Fruit fly (Drosophila melanogaster): Measurements from ENCODE around the gene hth.
A peak's percentile ranks its signal among the peaks of the same experiment; 100 is the strongest.

hth gene

dm6 chr3R:10521182-10521727 lies 118.1 kb downstream of the hth start (continued):
- TF ChIP-seq bab2 (GFP tag; optimal IDR thresholded peaks at IDR 0.05): no peak
- 0 out of 2 replicates have a peak, but pooled peaks have one; percentile 22 for TF ChIP-seq Awh (GFP tag; IDR thresholded peaks at IDR 0.05)
- TF ChIP-seq Pdp1 (GFP tag; optimal IDR thresholded peaks at IDR 0.05): peak in 1 of 2 experiments; percentile 39
- no peak for TF ChIP-seq Hmx (GFP tag; optimal IDR thresholded peaks at IDR 0.05)
- no peak for TF ChIP-seq CG14050 (GFP tag; IDR thresholded peaks at IDR 0.05)
- TF ChIP-seq Doc2 (GFP tag; IDR thresholded peaks at IDR 0.05): no peak
- TF ChIP-seq al (GFP tag; IDR thresholded peaks at IDR 0.05): no peak
- TF ChIP-seq MTF-1 (GFP tag; optimal IDR thresholded peaks at IDR 0.05; ENCODE audit: borderline replicate concordance): peak; percentile 2
- TF ChIP-seq CG4328 (GFP tag; optimal IDR thresholded peaks at IDR 0.05): no peak
- no peak for TF ChIP-seq vfl (GFP tag; optimal IDR thresholded peaks at IDR 0.05)
- TF ChIP-seq CG6813 (GFP tag; optimal IDR thresholded peaks at IDR 0.05): peak; percentile 46
- no peak for TF ChIP-seq CG3065 (GFP tag; optimal IDR thresholded peaks at IDR 0.05)
- TF ChIP-seq nom (GFP tag; optimal IDR thresholded peaks at IDR 0.05): no peak
- no peak for TF ChIP-seq tio (GFP tag; optimal IDR thresholded peaks at IDR 0.05)
- no peak for TF ChIP-seq emc (GFP tag; optimal IDR thresholded peaks at IDR 0.05)
- TF ChIP-seq lbe (GFP tag; optimal IDR thresholded peaks at IDR 0.05): no peak
- no peak for TF ChIP-seq CG31224 (GFP tag; IDR thresholded peaks at IDR 0.05)
- TF ChIP-seq CG18476 (GFP tag; optimal IDR thresholded peaks at IDR 0.05): no peak
- TF ChIP-seq vnd (GFP tag; IDR thresholded peaks at IDR 0.05; ENCODE audit: partially characterized antibody): no peak
- no peak for TF ChIP-seq CG8944 (GFP tag; optimal IDR thresholded peaks at IDR 0.05)
- TF ChIP-seq CG1603 (tag; optimal IDR thresholded peaks at IDR 0.05): peak; percentile 53
- no peak for TF ChIP-seq Dek (tag; optimal IDR thresholded peaks at IDR 0.05)
- peak; percentile 20 for TF ChIP-seq CG10431 (GFP tag; optimal IDR thresholded peaks at IDR 0.05)
- no peak for TF ChIP-seq CG12104 (GFP tag; optimal IDR thresholded peaks at IDR 0.05)
- no peak for TF ChIP-seq maf-S (GFP tag; optimal IDR thresholded peaks at IDR 0.05)
- TF ChIP-seq MBD-R2 (GFP tag; IDR thresholded peaks at IDR 0.05): no peak
- no peak; the same call in 1 of the 2 replicates for TF ChIP-seq onecut (GFP tag; IDR thresholded peaks at IDR 0.05)
- no peak for TF ChIP-seq ind (GFP tag; optimal IDR thresholded peaks at IDR 0.05)
- TF ChIP-seq fd64A (GFP tag; optimal IDR thresholded peaks at IDR 0.05): peak; percentile 43
- no peak for TF ChIP-seq CG12236 (GFP tag; optimal IDR thresholded peaks at IDR 0.05)
- TF ChIP-seq CG4854 (GFP tag; optimal IDR thresholded peaks at IDR 0.05): no peak
- no peak for TF ChIP-seq nerfin-2 (GFP tag; IDR thresholded peaks at IDR 0.05; ENCODE audit: partially characterized antibody)
- TF ChIP-seq chm (GFP tag; IDR thresholded peaks at IDR 0.05): peak; percentile 61; the same call in 1 of the 2 replicates
- TF ChIP-seq Mrtf (GFP tag; IDR thresholded peaks at IDR 0.05): no peak
- no peak for TF ChIP-seq CG9797 (GFP tag; optimal IDR thresholded peaks at IDR 0.05)
- TF ChIP-seq Bgb (GFP tag; IDR thresholded peaks at IDR 0.05; ENCODE audit: partially characterized antibody): no peak
- peak; percentile 5 for TF ChIP-seq CG17829 (tag; optimal IDR thresholded peaks at IDR 0.05)
- TF ChIP-seq CG18262 (tag; optimal IDR thresholded peaks at IDR 0.05): peak; percentile 12
- peak; percentile 26 for TF ChIP-seq CG2712 (tag; optimal IDR thresholded peaks at IDR 0.05)
- TF ChIP-seq CG7987 (GFP tag; optimal IDR thresholded peaks at IDR 0.05): no peak
- no peak for TF ChIP-seq CG6254 (GFP tag; optimal IDR thresholded peaks at IDR 0.05)
- no peak for TF ChIP-seq Aef1 (GFP tag; IDR thresholded peaks at IDR 0.05)
- peak; percentile 17 for TF ChIP-seq CG8290 (GFP tag; optimal IDR thresholded peaks at IDR 0.05)
- TF ChIP-seq CG8290 (tag; optimal IDR thresholded peaks at IDR 0.05): peak in 1 of 2 experiments; percentile 17
- no peak for TF ChIP-seq Side (GFP tag; optimal IDR thresholded peaks at IDR 0.05)
- no peak for TF ChIP-seq CG17912 (GFP tag; optimal IDR thresholded peaks at IDR 0.05)
- no peak for TF ChIP-seq Rfx (GFP tag; IDR thresholded peaks at IDR 0.05)
- no peak for TF ChIP-seq Deaf1 (tag; optimal IDR thresholded peaks at IDR 0.05)
- no peak for TF ChIP-seq stwl (tag; optimal IDR thresholded peaks at IDR 0.05)
- TF ChIP-seq ham (GFP tag; IDR thresholded peaks at IDR 0.05): no peak
- peak; percentile 63 for TF ChIP-seq CG2202 (tag; optimal IDR thresholded peaks at IDR 0.05)

Measured in whole organism, embryonic.